Fruit fly (Drosophila melanogaster) whole organism, embryonic: Measurements from ENCODE around the gene CG45078.

Source experiments
- ATbp ChIP-seq: fragments of 200-800 bp; sonication (Bioruptor generic); optimal IDR thresholded peaks from 2 replicates; lab custom pipeline; 2017; ENCODE audit warnings: missing biosample characterization, mild to moderate bottlenecking, missing genetic modification characterization, missing genetic modification reagents
- B-H1 ChIP-seq: fragments of 200-800 bp; sonication (Bioruptor generic); IDR thresholded peaks from 3 replicates; pipeline ENCODE4 v1.3.6; 2022; ENCODE audit warnings: missing biosample characterization, missing genetic modification characterization
- CG10462 ChIP-seq: fragments of 200-800 bp; sonication (Bioruptor generic); optimal IDR thresholded peaks from 2 replicates; lab custom pipeline; 2016; ENCODE audit warnings: missing biosample characterization, missing genetic modification characterization
- CG12391 ChIP-seq: fragments of 200-800 bp; sonication (Bioruptor generic); optimal IDR thresholded peaks from 3 replicates; lab custom pipeline; 2018; ENCODE audit warnings: missing biosample characterization, mild to moderate bottlenecking, missing genetic modification characterization, moderate library complexity
- CG12769 ChIP-seq: fragments of 200-800 bp; sonication (Bioruptor generic); optimal IDR thresholded peaks from 2 replicates; lab custom pipeline; 2019; ENCODE audit warnings: missing biosample characterization, mild to moderate bottlenecking, missing genetic modification characterization, moderate library complexity
- CG2199 ChIP-seq: fragments of 200-800 bp; sonication (Bioruptor generic); IDR thresholded peaks from 3 replicates; pipeline ENCODE4 v1.3.6; 2022; ENCODE audit warnings: missing biosample characterization, missing genetic modification characterization
- CG2202 ChIP-seq: fragments of 200-800 bp; sonication (Bioruptor generic); optimal IDR thresholded peaks from 2 replicates; lab custom pipeline; 2018; ENCODE audit warnings: missing biosample characterization, mild to moderate bottlenecking, missing genetic modification characterization
- CG4328 ChIP-seq: fragments of 200-800 bp; sonication (Bioruptor generic); optimal IDR thresholded peaks from 3 replicates; lab custom pipeline; 2017; ENCODE audit warnings: missing biosample characterization, missing genetic modification reagents, missing genetic modification characterization
- CG4617 ChIP-seq: fragments of 200-800 bp; sonication (Bioruptor generic); optimal IDR thresholded peaks from 3 replicates; lab custom pipeline; 2016; ENCODE audit warnings: missing biosample characterization, missing genetic modification characterization, borderline replicate concordance
- CG6654 ChIP-seq: fragments of 200-800 bp; sonication (Bioruptor generic); optimal IDR thresholded peaks from 2 replicates; lab custom pipeline; 2017; ENCODE audit warnings: missing biosample characterization, mild to moderate bottlenecking, missing genetic modification characterization
- CG9932 ChIP-seq: fragments of 200-800 bp; sonication (Bioruptor generic); IDR thresholded peaks from 2 replicates; pipeline ENCODE4 v1.3.6; 2022; ENCODE audit warnings: missing biosample characterization, missing genetic modification characterization
- Drgx ChIP-seq: fragments of 200-800 bp; sonication (Bioruptor generic); IDR thresholded peaks from 2 replicates; pipeline ENCODE4 v1.3.6; 2022; ENCODE audit warnings: missing biosample characterization, missing genetic modification characterization
- Ets65A ChIP-seq: fragments of 200-800 bp; sonication (Bioruptor generic); peaks from one replicate; lab custom pipeline; 2016; ENCODE audit warnings: missing biosample characterization, missing genetic modification characterization
- HLHmδ ChIP-seq: fragments of 200-800 bp; sonication (Bioruptor generic); optimal IDR thresholded peaks from 2 replicates; lab custom pipeline; 2018; ENCODE audit warnings: missing biosample characterization, mild to moderate bottlenecking, missing genetic modification characterization, moderate library complexity
- MBD-R2 ChIP-seq: fragments of 200-800 bp; sonication (Bioruptor generic); IDR thresholded peaks from 2 replicates; pipeline ENCODE4 v1.3.6; 2022; ENCODE audit warnings: missing biosample characterization, missing genetic modification characterization
- Meics ChIP-seq: fragments of 200-800 bp; sonication (Bioruptor generic); optimal IDR thresholded peaks from 2 replicates; lab custom pipeline; 2017; ENCODE audit warnings: missing biosample characterization, mild to moderate bottlenecking, missing genetic modification characterization
- PHDP ChIP-seq: fragments of 200-800 bp; sonication (Bioruptor generic); optimal IDR thresholded peaks from 3 replicates; lab custom pipeline; 2018; ENCODE audit warnings: missing biosample characterization, mild to moderate bottlenecking, missing genetic modification characterization, moderate library complexity
- Pdp1 ChIP-seq, 2 experiments: fragments of 200-800 bp; sonication (Bioruptor generic); optimal IDR thresholded peaks; 3 replicates each; lab custom pipeline; 2016; ENCODE audit warnings: missing biosample characterization in 2 of 2, missing genetic modification characterization in 2 of 2, mild to moderate bottlenecking in 1 of 2, moderate library complexity in 1 of 2
- Xbp1 ChIP-seq: fragments of 200-800 bp; sonication (Bioruptor generic); optimal IDR thresholded peaks from 3 replicates; lab custom pipeline; 2016; ENCODE audit warnings: missing biosample characterization, mild to moderate bottlenecking, missing genetic modification characterization
- az2 ChIP-seq: fragments of 200-800 bp; sonication (Bioruptor generic); optimal IDR thresholded peaks from 3 replicates; lab custom pipeline; 2016; ENCODE audit warnings: missing biosample characterization, missing genetic modification characterization
- bcd ChIP-seq: fragments of 200-800 bp; sonication (Bioruptor generic); optimal IDR thresholded peaks from 2 replicates; lab custom pipeline; 2017; ENCODE audit warnings: missing biosample characterization, mild to moderate bottlenecking, missing genetic modification characterization
- dati ChIP-seq: fragments of 200-800 bp; sonication (Bioruptor generic); IDR thresholded peaks from 2 replicates; pipeline ENCODE4 v1.3.6; 2022; ENCODE audit warnings: missing biosample characterization, missing genetic modification characterization
- disco-r ChIP-seq: fragments of 200-800 bp; sonication (Bioruptor generic); optimal IDR thresholded peaks from 2 replicates; lab custom pipeline; 2016; ENCODE audit warnings: missing biosample characterization, missing genetic modification characterization
- dysf ChIP-seq: fragments of 200-800 bp; sonication (Bioruptor generic); IDR thresholded peaks from 3 replicates; pipeline ENCODE4 v1.3.6; 2022; ENCODE audit warnings: missing biosample characterization, missing genetic modification characterization
- esg ChIP-seq: fragments of 200-800 bp; sonication (Bioruptor generic); conservative IDR thresholded peaks from 2 replicates; pipeline ENCODE4 v1.3.6; 2022; ENCODE audit warnings: missing biosample characterization, missing genetic modification characterization
- gce ChIP-seq: fragments of 200-800 bp; sonication (Bioruptor generic); IDR thresholded peaks from 3 replicates; pipeline ENCODE4 v1.3.6; 2022; ENCODE audit warnings: missing biosample characterization, missing genetic modification characterization
- knrl ChIP-seq: fragments of 200-800 bp; sonication (Bioruptor generic); IDR thresholded peaks from 3 replicates; pipeline ENCODE4 v1.3.6; 2022; ENCODE audit warnings: missing biosample characterization, missing genetic modification characterization; ENCODE audit not compliant: partially characterized antibody
- pfk ChIP-seq: fragments of 200-800 bp; sonication (Bioruptor generic); optimal IDR thresholded peaks from 2 replicates; lab custom pipeline; 2018; ENCODE audit warnings: missing biosample characterization, mild to moderate bottlenecking, missing genetic modification characterization, moderate library complexity
- pros ChIP-seq: fragments of 200-800 bp; sonication (Bioruptor generic); optimal IDR thresholded peaks from 3 replicates; lab custom pipeline; 2019; ENCODE audit warnings: missing biosample characterization, mild to moderate bottlenecking, missing genetic modification characterization, moderate library complexity
- pzg ChIP-seq: fragments of 200-800 bp; sonication (Bioruptor generic); optimal IDR thresholded peaks from 3 replicates; lab custom pipeline; 2018; ENCODE audit warnings: missing biosample characterization, mild to moderate bottlenecking, missing genetic modification characterization, moderate library complexity
- run ChIP-seq: fragments of 200-800 bp; sonication (Bioruptor generic); optimal IDR thresholded peaks from 3 replicates; lab custom pipeline; 2018; ENCODE audit warnings: missing biosample characterization, mild to moderate bottlenecking, missing genetic modification characterization
- sima ChIP-seq: fragments of 200-800 bp; sonication (Bioruptor generic); optimal IDR thresholded peaks from 2 replicates; lab custom pipeline; 2016; ENCODE audit warnings: missing biosample characterization, missing genetic modification characterization
- sob ChIP-seq: fragments of 200-800 bp; sonication (Bioruptor generic); IDR thresholded peaks from 2 replicates; pipeline ENCODE4 v1.3.6; 2022; ENCODE audit warnings: missing biosample characterization, missing genetic modification characterization
- tin ChIP-seq: fragments of 200-800 bp; sonication (Bioruptor generic); optimal IDR thresholded peaks from 3 replicates; lab custom pipeline; 2016; ENCODE audit warnings: missing biosample characterization, missing genetic modification characterization
- tio ChIP-seq: fragments of 200-800 bp; sonication (Bioruptor generic); optimal IDR thresholded peaks from 2 replicates; lab custom pipeline; 2017; ENCODE audit warnings: missing biosample characterization, missing genetic modification characterization, inconsistent platforms
- tna ChIP-seq: fragments of 200-800 bp; sonication (Bioruptor generic); IDR thresholded peaks from 2 replicates; pipeline ENCODE4 v1.3.6; 2022; ENCODE audit warnings: missing biosample characterization, missing genetic modification characterization; ENCODE audit not compliant: partially characterized antibody
- tup ChIP-seq: fragments of 200-800 bp; sonication (Bioruptor generic); optimal IDR thresholded peaks from 2 replicates; lab custom pipeline; 2016; ENCODE audit warnings: missing biosample characterization, mild to moderate bottlenecking, missing genetic modification characterization, moderate library complexity

Gene CG45078

DNA sequence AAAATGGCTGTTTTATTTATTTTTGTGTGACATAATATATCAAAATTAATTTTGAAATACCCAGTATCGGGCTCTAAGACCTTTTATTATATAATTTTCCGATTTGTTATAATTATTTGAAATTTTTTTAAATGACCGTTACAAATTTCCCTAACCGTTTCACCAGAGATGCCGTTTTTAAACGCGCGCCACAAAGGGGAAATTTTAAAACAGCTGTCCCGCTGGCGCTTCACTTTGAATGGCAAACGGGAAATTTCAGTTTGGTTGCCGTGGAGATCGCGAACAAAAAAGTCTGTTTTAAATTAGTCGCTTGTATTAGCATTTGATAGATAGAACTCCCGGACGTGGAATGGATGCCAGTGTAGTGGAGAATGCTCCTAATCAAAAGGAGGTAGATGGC, 37.9 kb upstream of the CG45078 start, which contains the start of the genes CG14693 and TTLL15 (continued):
- no peak for TF ChIP-seq knrl
- TF ChIP-seq dati (GFP tag; lab: Robert Waterston, UW) = no peak
- TF ChIP-seq run (tag; lab: Kevin White, UChicago) = no peak
- no peak for TF ChIP-seq tio (GFP tag; lab: Kevin White, UChicago)
- TF ChIP-seq pzg (GFP tag; lab: Kevin White, UChicago) = peak; percentile 22
- TF ChIP-seq Ets65A (GFP tag; lab: Kevin White, UChicago) = no peak
- no peak for TF ChIP-seq sob (GFP tag; lab: Robert Waterston, UW)
- no peak for TF ChIP-seq CG12769 (tag; lab: Kevin White, UChicago)
- peak; percentile 23; the same call in 1 of the 2 replicates for TF ChIP-seq MBD-R2
- no peak for TF ChIP-seq tin (GFP tag; lab: Kevin White, UChicago)
- TF ChIP-seq Meics (GFP tag; lab: Kevin White, UChicago) = no peak
- TF ChIP-seq CG2202 (tag; lab: Kevin White, UChicago) = no peak
- no peak for TF ChIP-seq sima (GFP tag; lab: Kevin White, UChicago)
- no peak for TF ChIP-seq tna (GFP tag; lab: Robert Waterston, UW)
- TF ChIP-seq disco-r (GFP tag; lab: Kevin White, UChicago) = no peak
- no peak for TF ChIP-seq PHDP (tag; lab: Kevin White, UChicago)
- peak; percentile 3 for TF ChIP-seq CG4617 (GFP tag; lab: Kevin White, UChicago)

DNA sequence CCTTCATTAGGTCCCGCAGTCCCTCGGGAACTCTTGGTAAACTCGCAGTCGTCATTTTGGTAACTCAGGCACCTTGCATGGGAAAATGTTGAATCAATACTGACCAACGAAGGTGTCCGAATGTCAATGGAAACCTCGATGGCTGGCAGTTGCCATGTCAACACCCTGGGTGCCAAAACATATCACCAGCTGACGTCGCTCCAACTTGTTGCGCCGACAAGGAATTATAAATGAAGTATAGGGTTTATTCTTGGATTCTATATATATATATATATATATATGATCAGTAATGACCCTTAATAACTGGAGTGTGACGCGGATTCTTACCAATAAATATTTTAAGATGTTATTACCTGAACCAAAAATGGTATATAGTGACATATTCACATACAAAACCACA, 26.7 kb upstream of the CG45078 start, which contains the start of gene CG14692:
TSS of gene CG14692 (minus strand) at position 101 of the 400 bp plus-strand sequence.
- TF ChIP-seq dysf (GFP tag; lab: Robert Waterston, UW) (no peak), bcd (GFP tag; lab: Kevin White, UChicago) (no peak), esg (GFP tag; lab: Robert Waterston, UW) (no peak), CG12391 (no peak), pros (no peak), CG4328 (no peak), tup (GFP tag; lab: Kevin White, UChicago) (no peak), az2 (GFP tag; lab: Kevin White, UChicago) (no peak), B-H1 (no peak), CG6654 (GFP tag; lab: Kevin White, UChicago) (no peak), gce (GFP tag; lab: Robert Waterston, UW) (no peak), CG10462 (GFP tag; lab: Kevin White, UChicago) (no peak), Drgx (GFP tag; lab: Robert Waterston, UW) (no peak), pfk (GFP tag; lab: Kevin White, UChicago) (no peak), Xbp1 (no peak)

DNA sequence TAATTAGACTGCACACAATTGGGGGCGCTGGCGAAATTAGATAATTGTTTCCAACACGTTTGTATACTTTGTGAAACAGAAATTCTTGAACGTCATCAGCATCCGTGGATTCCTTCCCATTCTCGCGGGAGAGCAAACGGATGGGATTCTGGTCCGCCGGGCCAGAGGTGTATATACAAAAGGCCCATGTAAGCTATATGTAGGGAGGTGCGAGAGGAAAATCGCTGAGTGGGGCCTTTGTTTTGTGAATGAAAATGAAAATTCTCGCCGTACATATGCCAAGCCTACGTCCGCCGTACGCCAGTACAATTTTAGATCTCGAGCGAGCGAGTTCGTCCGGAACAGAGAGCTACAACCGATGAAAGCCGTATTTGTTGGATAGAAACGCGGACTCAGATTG, 15.4 kb upstream of the CG45078 start, which contains the start of gene CG14687:
TSS of gene CG14687 (plus strand) at position 301 of the 400 bp plus-strand sequence.
- TF ChIP-seq ATbp (no peak), CG2199 (peak; percentile 15; the same call in 1 of the 3 replicates), CG12769 (tag; lab: Kevin White, UChicago) (peak; percentile 74), CG9932 (GFP tag; lab: Robert Waterston, UW) (no peak), Pdp1 (GFP tag; optimal IDR thresholded peaks at IDR 0.05; lab: Kevin White, UChicago) (peak in 1 of 2 experiments; percentile 75), HLHmδ (no peak)
